Fruit fly (Drosophila melanogaster): ENCODE measurements around the gene nol.

Gene nol

dm6 chr3L:11120419-11120958 is 10.1 kb upstream of the nol start, which contains the start of the genes FoxK and mRpL2:
Gene FoxK, minus strand, starts transcription at chr3L:11120783.
Gene mRpL2, plus strand, starts transcription at chr3L:11120847.
- TF ChIP-seq Ets98B (GFP tag; IDR thresholded peaks at IDR 0.05) = peak; percentile 76
- TF ChIP-seq gl (tag; optimal IDR thresholded peaks at IDR 0.05) = peak; percentile 95
- TF ChIP-seq fd96Ca (GFP tag; IDR thresholded peaks at IDR 0.05) = peak; percentile 69; the same call in 1 of the 3 replicates
- TF ChIP-seq CG32121 (GFP tag; IDR thresholded peaks at IDR 0.05) = peak; percentile 63; the same call in 1 of the 2 replicates
- peak; percentile 82 for TF ChIP-seq CG8301 (tag; optimal IDR thresholded peaks at IDR 0.05)
- TF ChIP-seq CG9948 (tag; optimal IDR thresholded peaks at IDR 0.05) = peak; percentile 66
- no peak for TF ChIP-seq CG10348 (GFP tag; IDR thresholded peaks at IDR 0.05)
- peak; percentile 89 for TF ChIP-seq CG13204 (GFP tag; optimal IDR thresholded peaks at IDR 0.05)
- TF ChIP-seq CG17806 (tag; optimal IDR thresholded peaks at IDR 0.05) = peak; percentile 74
- TF ChIP-seq CG34367 (tag; optimal IDR thresholded peaks at IDR 0.05) = peak; percentile 87
- peak; percentile 89 for TF ChIP-seq CG14655 (GFP tag; optimal IDR thresholded peaks at IDR 0.05)
- TF ChIP-seq Pif1B (GFP tag; optimal IDR thresholded peaks at IDR 0.05) = peak; percentile 92
- peak; percentile 17 for TF ChIP-seq EcR (GFP tag; optimal IDR thresholded peaks at IDR 0.05)
- peak; percentile 43 for TF ChIP-seq D1 (tag; optimal IDR thresholded peaks at IDR 0.05)
- TF ChIP-seq CG15710 (tag; optimal IDR thresholded peaks at IDR 0.05) = peak; percentile 84
- peak; percentile 80 for TF ChIP-seq CG4496 (GFP tag; IDR thresholded peaks at IDR 0.05)
- TF ChIP-seq Pif1A (GFP tag; optimal IDR thresholded peaks at IDR 0.05) = peak; percentile 91
- TF ChIP-seq Snoo (tag; optimal IDR thresholded peaks at IDR 0.05) = peak; percentile 68
- peak; percentile 84 for TF ChIP-seq CG8159 (tag; optimal IDR thresholded peaks at IDR 0.05)
- peak; percentile 39; the same call in 1 of the 2 replicates for TF ChIP-seq rn (GFP tag; IDR thresholded peaks at IDR 0.05)
- peak; percentile 90 for TF ChIP-seq CG12605 (GFP tag; IDR thresholded peaks at IDR 0.05)

dm6 chr3L:11123088-11123487 is 7.5 kb upstream of the nol start, which contains the start of the genes Ufd1 and NaPi-III:
Gene Ufd1, minus strand, starts transcription at chr3L:11123216.
Gene NaPi-III, plus strand, starts transcription at chr3L:11123348.
- TF ChIP-seq CG32121 (GFP tag; IDR thresholded peaks at IDR 0.05) (peak; percentile 69), CG15710 (tag; optimal IDR thresholded peaks at IDR 0.05) (peak; percentile 31), CG4496 (GFP tag; IDR thresholded peaks at IDR 0.05) (peak; percentile 76), rn (GFP tag; IDR thresholded peaks at IDR 0.05) (0 out of 2 replicates have a peak, but pooled peaks have one; percentile 23), CG12605 (GFP tag; IDR thresholded peaks at IDR 0.05) (no peak), fd96Ca (GFP tag; IDR thresholded peaks at IDR 0.05) (0 out of 3 replicates have a peak, but pooled peaks have one; percentile 24), Pif1B (GFP tag; optimal IDR thresholded peaks at IDR 0.05) (no peak), Snoo (tag; optimal IDR thresholded peaks at IDR 0.05) (peak; percentile 43), Ets98B (GFP tag; IDR thresholded peaks at IDR 0.05) (peak; percentile 76), CG14655 (GFP tag; optimal IDR thresholded peaks at IDR 0.05) (no peak), CG9948 (tag; optimal IDR thresholded peaks at IDR 0.05) (no peak), Pif1A (GFP tag; optimal IDR thresholded peaks at IDR 0.05) (peak; percentile 1), D1 (tag; optimal IDR thresholded peaks at IDR 0.05) (no peak)

dm6 chr3L:11123598-11124284 is 6.9 kb upstream of the nol start:
- TF ChIP-seq gl (tag; optimal IDR thresholded peaks at IDR 0.05) = no peak
- TF ChIP-seq CG10348 (GFP tag; IDR thresholded peaks at IDR 0.05) = no peak
- 0 out of 3 replicates have a peak, but pooled peaks have one; percentile 11 for TF ChIP-seq CG4496 (GFP tag; IDR thresholded peaks at IDR 0.05)
- TF ChIP-seq EcR (GFP tag; optimal IDR thresholded peaks at IDR 0.05) = no peak

- no peak for TF ChIP-seq Pif1B (GFP tag; optimal IDR thresholded peaks at IDR 0.05)
- TF ChIP-seq CG14655 (GFP tag; optimal IDR thresholded peaks at IDR 0.05) = peak; percentile 47
Observed at dm6 chr3L:11124439-11124838, 6.2 kb upstream of the nol start.

dm6 chr3L:11124841-11125240 is 5.8 kb upstream of the nol start:
- TF ChIP-seq CG17806 (tag; optimal IDR thresholded peaks at IDR 0.05) (no peak), Ets98B (GFP tag; IDR thresholded peaks at IDR 0.05) (no peak), D1 (tag; optimal IDR thresholded peaks at IDR 0.05) (no peak)

- TF ChIP-seq CG8301 (tag; optimal IDR thresholded peaks at IDR 0.05) = no peak
- TF ChIP-seq Pif1B (GFP tag; optimal IDR thresholded peaks at IDR 0.05) = no peak
- TF ChIP-seq rn (GFP tag; IDR thresholded peaks at IDR 0.05) = no peak
Observed at dm6 chr3L:11125636-11126532, 4.8 kb upstream of the nol start.

Measured in whole organism, pupa.